Fruit fly (Drosophila melanogaster): ENCODE results near the gene Jig.
A peak's percentile ranks its signal among the peaks of the same experiment; 100 is the strongest.

The Jig gene

DNA sequence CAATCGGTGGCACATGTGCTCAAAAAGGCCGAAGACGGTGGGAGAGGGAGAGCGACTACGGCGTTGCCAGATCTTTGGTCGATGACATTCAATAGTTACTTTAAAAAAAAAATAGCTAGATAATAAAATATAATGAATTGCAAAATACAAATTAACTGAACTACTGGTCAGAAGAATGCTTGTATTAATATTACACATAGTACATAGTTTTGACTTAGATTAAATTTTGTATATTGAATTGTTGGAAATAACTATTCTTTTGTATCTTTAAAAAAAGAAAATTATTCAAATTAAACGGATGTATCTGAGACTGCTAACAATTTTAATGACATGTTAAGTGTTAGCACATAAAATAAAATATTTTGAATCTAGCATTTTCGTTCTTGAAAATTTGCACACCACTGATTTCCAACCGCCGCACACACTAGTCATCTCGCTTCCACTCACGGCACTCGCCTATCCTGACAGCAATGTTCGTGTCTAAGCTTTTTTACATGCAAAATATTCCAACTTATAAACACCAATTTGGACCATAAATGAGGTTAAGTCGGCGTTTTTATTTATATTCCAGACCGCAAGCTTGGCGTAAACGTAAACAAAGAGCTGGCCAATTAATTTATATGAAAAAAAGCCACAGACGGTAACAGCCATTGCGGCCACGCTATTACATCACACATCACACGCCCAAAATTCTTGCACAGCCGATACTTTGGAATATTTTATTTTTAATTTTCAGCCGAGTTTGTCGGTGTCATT, 14.4 kb downstream of the Jig start (continued):
- TF ChIP-seq CG1024 (GFP tag; IDR thresholded peaks at IDR 0.05) (no peak; the same call in 1 of the 2 replicates), sens-2 (GFP tag; IDR thresholded peaks at IDR 0.05) (0 out of 2 replicates have a peak, but pooled peaks have one; percentile 16), br (optimal IDR thresholded peaks at IDR 0.05) (no peak), phol (tag; optimal IDR thresholded peaks at IDR 0.05) (peak; percentile 85), Lhr (GFP tag; optimal IDR thresholded peaks at IDR 0.05) (peak; percentile 18), odd (GFP tag; optimal IDR thresholded peaks at IDR 0.05) (peak; percentile 49), CG18599 (GFP tag; optimal IDR thresholded peaks at IDR 0.05) (peak; percentile 84), CG1832 (GFP tag; optimal IDR thresholded peaks at IDR 0.05) (peak; percentile 5), exex (tag; optimal IDR thresholded peaks at IDR 0.05) (peak; percentile 27), Awh (GFP tag; IDR thresholded peaks at IDR 0.05) (no peak), CG8765 (GFP tag; IDR thresholded peaks at IDR 0.05) (no peak; the same call in 1 of the 2 replicates), Gsc (GFP tag; IDR thresholded peaks at IDR 0.05) (no peak), Stat92E (GFP tag; optimal IDR thresholded peaks at IDR 0.05) (no peak), CG9876 (GFP tag; optimal IDR thresholded peaks at IDR 0.05) (no peak), CG4360 (GFP tag; IDR thresholded peaks at IDR 0.05) (no peak), tap (tag; optimal IDR thresholded peaks at IDR 0.05) (peak; percentile 18), stc (GFP tag; IDR thresholded peaks at IDR 0.05) (no peak), gsb-n (tag; optimal IDR thresholded peaks at IDR 0.05) (peak; percentile 63), CG9727 (GFP tag; optimal IDR thresholded peaks at IDR 0.05) (peak; percentile 86), CG15601 (tag; optimal IDR thresholded peaks at IDR 0.05) (peak; percentile 71), Doc3 (GFP tag; IDR thresholded peaks at IDR 0.05; ENCODE audit: partially characterized antibody) (0 out of 3 replicates have a peak, but pooled peaks have one; percentile 28), dm (GFP tag; optimal IDR thresholded peaks at IDR 0.05) (peak; percentile 32), CG5180 (GFP tag; optimal IDR thresholded peaks at IDR 0.05) (peak; percentile 25), wdn (GFP tag; IDR thresholded peaks at IDR 0.05) (no peak), Sox102F (GFP tag; optimal IDR thresholded peaks at IDR 0.05) (peak; percentile 77), CG31441 (GFP tag; IDR thresholded peaks at IDR 0.05) (peak; percentile 83), schlank (tag; optimal IDR thresholded peaks at IDR 0.05) (no peak), dmrt11E (tag; optimal IDR thresholded peaks at IDR 0.05) (peak; percentile 71), bigmax (GFP tag; optimal IDR thresholded peaks at IDR 0.05) (peak; percentile 97), slp2 (GFP tag; optimal IDR thresholded peaks at IDR 0.05) (peak; percentile 11), Tbp (GFP tag; optimal IDR thresholded peaks at IDR 0.05) (no peak), CG13624 (GFP tag; optimal IDR thresholded peaks at IDR 0.05) (peak; percentile 5), E2f2 (GFP tag; IDR thresholded peaks at IDR 0.05) (no peak), TFAM (GFP tag; optimal IDR thresholded peaks at IDR 0.05) (no peak), Drgx (GFP tag; IDR thresholded peaks at IDR 0.05) (peak; percentile 38), shn (GFP tag; optimal IDR thresholded peaks at IDR 0.05) (peak; percentile 29), D19B (GFP tag; optimal IDR thresholded peaks at IDR 0.05) (peak; percentile 68), CG13123 (GFP tag; optimal IDR thresholded peaks at IDR 0.05) (peak; percentile 60), trem (tag; optimal IDR thresholded peaks at IDR 0.05) (peak; percentile 61), CG1647 (GFP tag; optimal IDR thresholded peaks at IDR 0.05) (no peak), gce (GFP tag; IDR thresholded peaks at IDR 0.05) (no peak), CG6689 (GFP tag; IDR thresholded peaks at IDR 0.05) (peak; percentile 72), Eip74EF (GFP tag; optimal IDR thresholded peaks at IDR 0.05) (peak in 1 of 2 experiments; percentile 41), rib (GFP tag; IDR thresholded peaks at IDR 0.05) (no peak), grn (GFP tag; optimal IDR thresholded peaks at IDR 0.05) (no peak), CG3995 (GFP tag; optimal IDR thresholded peaks at IDR 0.05) (peak; percentile 46), nom (GFP tag; optimal IDR thresholded peaks at IDR 0.05) (peak; percentile 13), pfk (GFP tag; optimal IDR thresholded peaks at IDR 0.05) (no peak), Fer2 (tag; optimal IDR thresholded peaks at IDR 0.05) (peak; percentile 59)
